Worm (Caenorhabditis elegans): Measurements from ENCODE around the gene vms-1.

Gene vms-1

DNA sequence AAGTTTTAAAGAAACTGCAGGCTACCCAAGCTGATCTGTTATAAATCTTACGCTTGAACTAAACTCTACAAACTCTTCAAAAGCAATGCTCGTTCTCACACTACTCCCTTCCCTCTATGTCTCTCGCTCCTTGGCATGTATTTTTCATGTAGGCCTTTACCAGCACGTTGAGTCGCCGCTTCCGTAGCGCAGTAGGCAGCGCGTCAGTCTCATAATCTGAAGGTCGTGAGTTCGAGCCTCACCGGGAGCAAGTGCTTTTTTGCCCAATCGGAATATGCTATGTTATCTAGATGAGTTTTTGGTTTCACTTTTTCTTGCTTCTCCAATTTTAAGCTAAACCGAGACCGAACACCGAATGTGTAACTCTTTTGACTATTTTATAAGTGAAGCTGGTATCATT, 18.1 kb downstream of the vms-1 start (continued):
- TF ChIP-seq hlh-30 (tag; optimal IDR thresholded peaks at IDR 0.05; ENCODE audit: insufficient read depth) (no peak), sox-4 (tag; optimal IDR thresholded peaks at IDR 0.05) (peak; percentile 67), fkh-10 (GFP tag; optimal IDR thresholded peaks at IDR 0.05) (peak; percentile 44), unc-55 (GFP tag; optimal IDR thresholded peaks at IDR 0.05) (no peak), pha-2 (tag; optimal IDR thresholded peaks at IDR 0.05) (peak; percentile 62), che-1 (tag; optimal IDR thresholded peaks at IDR 0.05) (peak; percentile 75), hlh-8 (tag; optimal IDR thresholded peaks at IDR 0.05) (peak; percentile 17), C08G9.2 (tag; optimal IDR thresholded peaks at IDR 0.05) (peak; percentile 72), fkh-6 (tag; optimal IDR thresholded peaks at IDR 0.05) (peak; percentile 70), elt-4 (tag; optimal IDR thresholded peaks at IDR 0.05) (no peak), ceh-14 (tag; optimal IDR thresholded peaks at IDR 0.05) (peak; percentile 69), hlh-13 (GFP tag; optimal IDR thresholded peaks at IDR 0.05) (peak; percentile 69), unc-86 (tag; optimal IDR thresholded peaks at IDR 0.05) (peak; percentile 66), hlh-15 (tag; optimal IDR thresholded peaks at IDR 0.05) (peak; percentile 1), pros-1 (tag; optimal IDR thresholded peaks at IDR 0.05) (peak; percentile 34), madf-2 (tag; optimal IDR thresholded peaks at IDR 0.05) (peak; percentile 65), ztf-16 (tag; optimal IDR thresholded peaks at IDR 0.05) (peak; percentile 46), unc-3 (GFP tag; conservative IDR thresholded peaks at IDR 0.05) (0 out of 2 replicates have a peak, but pooled peaks have one; percentile 42), unc-3 (tag; optimal IDR thresholded peaks at IDR 0.05) (peak; percentile 56), ref-2 (tag; optimal IDR thresholded peaks at IDR 0.05) (peak; percentile 41), odd-2 (tag; optimal IDR thresholded peaks at IDR 0.05) (peak; percentile 40), ceh-45 (GFP tag; IDR thresholded peaks at IDR 0.05) (peak; percentile 86), ceh-22 (tag; optimal IDR thresholded peaks at IDR 0.05) (no peak), eyg-1 (tag; optimal IDR thresholded peaks at IDR 0.05) (peak; percentile 29), unc-42 (tag; optimal IDR thresholded peaks at IDR 0.05) (peak; percentile 53), rnt-1 (tag; optimal IDR thresholded peaks at IDR 0.05) (no peak), ceh-31 (tag; optimal IDR thresholded peaks at IDR 0.05) (peak; percentile 33), nfya-1 (tag; optimal IDR thresholded peaks at IDR 0.05) (peak; percentile 41), nhr-11 (tag; optimal IDR thresholded peaks at IDR 0.05) (no peak), ceh-34 (tag; optimal IDR thresholded peaks at IDR 0.05) (peak; percentile 79), ceh-30 (tag; optimal IDR thresholded peaks at IDR 0.05) (peak; percentile 20), ceh-9 (tag; optimal IDR thresholded peaks at IDR 0.05) (peak; percentile 56), mec-3 (tag; optimal IDR thresholded peaks at IDR 0.05; ENCODE audit: borderline replicate concordance) (no peak), T23F11.4 (GFP tag; optimal IDR thresholded peaks at IDR 0.05) (peak; percentile 70)

DNA sequence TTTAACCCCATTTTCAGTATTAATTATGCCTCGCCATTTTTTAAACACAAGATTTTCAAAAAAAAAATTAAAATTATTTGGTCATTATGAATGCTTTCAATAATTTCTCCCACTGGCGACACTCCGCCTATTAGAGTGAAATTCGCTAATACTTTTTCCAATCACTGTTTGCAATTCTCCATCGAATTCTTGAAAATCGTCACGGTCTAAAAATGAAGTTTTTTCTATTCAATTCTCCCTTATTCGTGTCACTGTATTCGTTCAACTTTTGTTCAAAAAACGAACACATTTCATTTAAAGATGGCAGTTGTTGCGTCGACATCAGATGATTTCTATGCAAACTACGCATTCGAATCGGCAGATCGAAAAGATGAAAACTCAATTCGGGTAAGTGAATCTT, 20.2 kb downstream of the vms-1 start, which contains the start of gene C14B9.3:
TSS of gene C14B9.3 (plus strand) at position 301 of the 400 bp plus-strand sequence.
- TF ChIP-seq nhr-11 (tag; optimal IDR thresholded peaks at IDR 0.05): no peak
- no peak for TF ChIP-seq sdc-2 (tag; optimal IDR thresholded peaks at IDR 0.05)
- TF ChIP-seq tbx-7 (tag; optimal IDR thresholded peaks at IDR 0.05): no peak
- no peak for TF ChIP-seq pha-4 (tag; optimal IDR thresholded peaks at IDR 0.05)
- no peak for TF ChIP-seq fkh-10 (GFP tag; optimal IDR thresholded peaks at IDR 0.05)
- no peak for TF ChIP-seq npax-4 (tag; optimal IDR thresholded peaks at IDR 0.05)
- TF ChIP-seq elt-2 (tag; optimal IDR thresholded peaks at IDR 0.05): no peak
- no peak for TF ChIP-seq ref-2 (tag; optimal IDR thresholded peaks at IDR 0.05)

DNA sequence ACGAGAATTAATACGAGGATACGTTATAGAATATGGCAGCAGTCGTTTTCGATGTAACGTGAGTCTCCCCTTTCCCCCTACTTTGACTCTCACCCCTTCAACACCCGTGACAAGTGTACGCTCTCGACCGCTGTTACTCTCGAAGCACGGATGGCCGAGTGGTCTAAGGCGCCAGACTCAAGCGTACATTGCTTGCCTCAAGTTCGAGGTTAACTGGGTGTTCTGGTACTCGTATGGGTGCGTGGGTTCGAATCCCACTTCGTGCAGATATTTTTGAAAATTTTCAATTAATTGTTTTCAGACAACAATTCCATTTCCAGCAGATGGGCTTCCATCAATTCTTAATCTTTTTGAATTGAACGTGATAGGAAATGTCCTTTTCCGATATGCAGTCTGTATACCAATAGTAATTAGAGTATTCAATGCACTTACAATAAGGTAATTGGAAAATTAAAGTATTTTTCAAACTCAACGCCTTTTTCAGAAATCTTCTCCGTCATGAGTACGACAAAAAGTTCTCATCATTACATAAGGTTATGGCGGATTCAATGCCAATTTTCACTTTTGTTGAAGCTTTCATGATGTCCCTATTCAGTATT, 21.2 kb downstream of the vms-1 start:
- peak; percentile 22 for TF ChIP-seq pqm-1 (tag; optimal IDR thresholded peaks at IDR 0.05)
- TF ChIP-seq odd-2 (tag; optimal IDR thresholded peaks at IDR 0.05): peak; percentile 54
- peak; percentile 70 for TF ChIP-seq elt-2 (tag; optimal IDR thresholded peaks at IDR 0.05)
- no peak; the same call in 1 of the 2 replicates for TF ChIP-seq unc-3 (GFP tag; conservative IDR thresholded peaks at IDR 0.05)
- TF ChIP-seq unc-3 (tag; optimal IDR thresholded peaks at IDR 0.05): peak; percentile 59
- TF ChIP-seq gmeb-2 (tag; optimal IDR thresholded peaks at IDR 0.05): peak; percentile 76
- TF ChIP-seq ceh-6 (GFP tag; optimal IDR thresholded peaks at IDR 0.05): peak; percentile 81
- no peak for TF ChIP-seq ama-1 (optimal IDR thresholded peaks at IDR 0.05)
- peak; percentile 60 for TF ChIP-seq T23F11.4 (GFP tag; optimal IDR thresholded peaks at IDR 0.05)
- TF ChIP-seq ceh-9 (tag; optimal IDR thresholded peaks at IDR 0.05): no peak
- peak; percentile 83 for TF ChIP-seq ceh-34 (tag; optimal IDR thresholded peaks at IDR 0.05)
- TF ChIP-seq hlh-6 (tag; optimal IDR thresholded peaks at IDR 0.05): peak; percentile 88
- TF ChIP-seq ref-2 (tag; optimal IDR thresholded peaks at IDR 0.05): peak; percentile 88
- peak; percentile 43 for TF ChIP-seq pha-2 (tag; optimal IDR thresholded peaks at IDR 0.05)
- TF ChIP-seq eyg-1 (tag; optimal IDR thresholded peaks at IDR 0.05): peak; percentile 71
- peak; percentile 66 for TF ChIP-seq ttx-3 (tag; optimal IDR thresholded peaks at IDR 0.05)
- peak; percentile 44 for TF ChIP-seq ahr-1 (tag; optimal IDR thresholded peaks at IDR 0.05)
- TF ChIP-seq pros-1 (tag; optimal IDR thresholded peaks at IDR 0.05): no peak
- TF ChIP-seq dve-1 (tag; optimal IDR thresholded peaks at IDR 0.05): peak; percentile 41
- peak; percentile 63 for TF ChIP-seq rnt-1 (tag; optimal IDR thresholded peaks at IDR 0.05)
- TF ChIP-seq pha-4 (tag; optimal IDR thresholded peaks at IDR 0.05): no peak
- TF ChIP-seq nhr-232 (tag; optimal IDR thresholded peaks at IDR 0.05): peak; percentile 78
- peak; percentile 23 for TF ChIP-seq ceh-14 (tag; optimal IDR thresholded peaks at IDR 0.05)
- TF ChIP-seq nhr-11 (tag; optimal IDR thresholded peaks at IDR 0.05): no peak
- no peak for TF ChIP-seq elt-4 (tag; optimal IDR thresholded peaks at IDR 0.05)
